Worm (Caenorhabditis elegans): ENCODE results near the gene ptr-15.

Gene ptr-15

DNA sequence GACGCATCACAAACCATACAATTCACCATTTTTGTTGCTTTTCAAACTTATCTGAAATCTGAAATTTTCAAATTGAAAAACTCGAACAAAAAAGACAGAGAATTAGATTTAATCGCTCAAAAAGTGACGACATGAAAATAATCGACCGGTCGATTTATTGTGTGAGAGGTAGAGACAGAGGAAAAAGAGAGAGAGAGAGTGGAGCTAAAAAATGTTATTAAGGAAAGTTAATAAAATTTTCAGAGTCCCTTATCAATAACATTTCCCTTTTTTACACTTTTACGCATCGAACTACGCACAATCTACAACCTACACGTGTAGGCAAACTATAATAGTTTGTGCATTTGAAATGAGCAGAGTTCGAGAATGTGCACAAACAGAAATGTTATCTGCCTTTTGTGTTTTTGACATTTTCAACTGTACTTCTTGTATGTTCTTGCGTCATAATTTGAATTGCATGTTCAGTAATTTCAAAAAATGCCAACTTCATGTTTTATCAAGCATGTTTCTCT lies 27.3 kb upstream of the ptr-15 start, which contains the start of gene nhr-107:
TSS of gene nhr-107 (minus strand) at position 51 of the 512 bp plus-strand sequence.
- TF ChIP-seq efl-1 (optimal IDR thresholded peaks at IDR 0.05) = no peak
- peak in 1 of 2 experiments; percentile 37 for TF ChIP-seq efl-1 (GFP tag; optimal IDR thresholded peaks at IDR 0.05 in 1 of 2)
- TF ChIP-seq rnt-1 (tag; optimal IDR thresholded peaks at IDR 0.05) = no peak

DNA sequence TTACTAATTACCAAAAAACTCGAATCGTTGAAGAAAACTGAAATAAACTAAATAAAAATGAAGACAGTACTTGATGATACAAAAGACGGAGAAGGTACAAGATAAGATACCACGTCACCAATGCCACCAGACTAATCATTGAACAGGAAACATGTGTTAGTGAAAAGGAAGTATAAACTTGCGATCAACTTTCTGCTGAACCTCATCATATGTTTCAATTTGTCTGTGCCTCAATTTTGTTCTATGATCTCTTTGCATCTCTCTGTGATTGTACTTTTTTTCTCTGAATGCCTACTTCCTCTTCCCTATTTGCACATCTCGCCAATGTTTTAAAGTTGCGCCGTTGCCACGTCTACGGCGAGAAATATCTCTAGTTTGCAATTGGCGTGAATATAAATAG lies 24.2 kb upstream of the ptr-15 start:
- peak; percentile 2 for TF ChIP-seq swsn-7 (tag; optimal IDR thresholded peaks at IDR 0.05)
- no peak for TF ChIP-seq ceh-90 (tag; optimal IDR thresholded peaks at IDR 0.05)
- TF ChIP-seq hpl-2 (GFP tag; optimal IDR thresholded peaks at IDR 0.05) = peak; percentile 30
- TF ChIP-seq fkh-10 (GFP tag; optimal IDR thresholded peaks at IDR 0.05) = no peak
- TF ChIP-seq lsy-2 (tag; optimal IDR thresholded peaks at IDR 0.05) = peak; percentile 22 to 24
- TF ChIP-seq snu-23 (GFP tag; optimal IDR thresholded peaks at IDR 0.05) = peak; percentile 71
- TF ChIP-seq C04F5.9 (tag; optimal IDR thresholded peaks at IDR 0.05) = no peak
- TF ChIP-seq nhr-71 (tag; optimal IDR thresholded peaks at IDR 0.05) = peak; percentile 85
- TF ChIP-seq xbp-1 (tag; optimal IDR thresholded peaks at IDR 0.05) = peak; percentile 2
- TF ChIP-seq sup-37 (GFP tag; optimal IDR thresholded peaks at IDR 0.05) = no peak
- no peak for TF ChIP-seq ces-1 (GFP tag; optimal IDR thresholded peaks at IDR 0.05)
- TF ChIP-seq nhr-90 (tag; optimal IDR thresholded peaks at IDR 0.05; ENCODE audit: poor library complexity) = peak; percentile 45
- no peak for TF ChIP-seq ceh-63 (GFP tag; optimal IDR thresholded peaks at IDR 0.05)
- peak; percentile 25 for TF ChIP-seq jun-1 (tag; optimal IDR thresholded peaks at IDR 0.05)
- TF ChIP-seq unc-98 (GFP tag; IDR thresholded peaks at IDR 0.05) = no peak
- TF ChIP-seq sptf-1 (tag; optimal IDR thresholded peaks at IDR 0.05) = no peak
- no peak for TF ChIP-seq hlh-17 (GFP tag; optimal IDR thresholded peaks at IDR 0.05; ENCODE audit: borderline replicate concordance)
- peak; percentile 98 for TF ChIP-seq nhr-85 (tag)
- no peak for TF ChIP-seq Y116A8C.19 (tag; optimal IDR thresholded peaks at IDR 0.05; ENCODE audit: borderline replicate concordance)
- TF ChIP-seq blmp-1 (tag; optimal IDR thresholded peaks at IDR 0.05) = peak; percentile 76
- TF ChIP-seq fkh-8 (tag; optimal IDR thresholded peaks at IDR 0.05) = peak; percentile 90
- no peak for TF ChIP-seq lin-13 (GFP tag; optimal IDR thresholded peaks at IDR 0.05)
- peak; percentile 23 for TF ChIP-seq elt-2 (tag; optimal IDR thresholded peaks at IDR 0.05)
- no peak for TF ChIP-seq pqm-1 (tag; optimal IDR thresholded peaks at IDR 0.05)
- TF ChIP-seq C16A3.4 (tag; optimal IDR thresholded peaks at IDR 0.05) = no peak
- TF ChIP-seq mdl-1 (tag; optimal IDR thresholded peaks at IDR 0.05) = peak in 1 of 2 experiments; percentile 33
- TF ChIP-seq tbx-2 (tag; optimal IDR thresholded peaks at IDR 0.05) = peak; percentile 78
- TF ChIP-seq nhr-237 (tag; optimal IDR thresholded peaks at IDR 0.05) = peak; percentile 37
- peak; percentile 93 for TF ChIP-seq nhr-20 (tag; optimal IDR thresholded peaks at IDR 0.05)
- no peak for TF ChIP-seq nhr-84 (tag; optimal IDR thresholded peaks at IDR 0.05)
- TF ChIP-seq zag-1 (tag; optimal IDR thresholded peaks at IDR 0.05) = no peak
- peak; percentile 81 for TF ChIP-seq lin-14 (GFP tag; optimal IDR thresholded peaks at IDR 0.05)
- TF ChIP-seq snpc-4 (tag; optimal IDR thresholded peaks at IDR 0.05) = no peak
- TF ChIP-seq unc-130 (tag; optimal IDR thresholded peaks at IDR 0.05) = peak; percentile 14
- peak; percentile 53 to 97 (median 94) for TF ChIP-seq elt-3 (tag; optimal IDR thresholded peaks at IDR 0.05)
- 0 out of 2 replicates have a peak, but pooled peaks have one; percentile 30 for TF ChIP-seq grh-1 (GFP tag; IDR thresholded peaks at IDR 0.05)
- peak; percentile 61 for TF ChIP-seq nhr-47 (tag; optimal IDR thresholded peaks at IDR 0.05)
- no peak for TF ChIP-seq isw-1 (GFP tag; IDR thresholded peaks at IDR 0.05)
- TF ChIP-seq nhr-19 (GFP tag; conservative IDR thresholded peaks at IDR 0.05) = peak; percentile 72
- TF ChIP-seq zip-4 (GFP tag; optimal IDR thresholded peaks at IDR 0.05) = no peak
- TF ChIP-seq ztf-11 (tag; optimal IDR thresholded peaks at IDR 0.05) = no peak
- peak; percentile 15; the same call in 1 of the 2 replicates for TF ChIP-seq mab-9 (GFP tag; IDR thresholded peaks at IDR 0.05)
- TF ChIP-seq dpl-1 (GFP tag; optimal IDR thresholded peaks at IDR 0.05) = peak in 1 of 3 experiments; percentile 12
- TF ChIP-seq irx-1 (tag; optimal IDR thresholded peaks at IDR 0.05) = peak; percentile 29
- no peak for TF ChIP-seq aly-2 (tag; optimal IDR thresholded peaks at IDR 0.05)
- TF ChIP-seq lir-3 (tag; optimal IDR thresholded peaks at IDR 0.05; ENCODE audit: poor library complexity) = no peak
- TF ChIP-seq lin-35 (GFP tag; optimal IDR thresholded peaks at IDR 0.05) = peak in 1 of 2 experiments; percentile 74
- TF ChIP-seq efl-1 (optimal IDR thresholded peaks at IDR 0.05) = no peak
- peak in 1 of 2 experiments; percentile 76 for TF ChIP-seq efl-1 (GFP tag; optimal IDR thresholded peaks at IDR 0.05 in 1 of 2)
